Worm (Caenorhabditis elegans) whole organism, late embryonic: ENCODE data around the gene Y11D7A.10.

Source experiments
- C38D4.7 ChIP-seq: fragments of 200-800 bp; sonication (Bioruptor generic); optimal IDR thresholded peaks from 2 replicates; lab custom pipeline; 2018; ENCODE audit warnings: mild to moderate bottlenecking, missing genetic modification characterization, moderate library complexity, missing compliant biosample characterization
- F13H6.1 ChIP-seq: sonication (generic microtip); optimal IDR thresholded peaks from 2 replicates; lab custom pipeline; 2016; ENCODE audit warnings: missing genetic modification characterization, missing compliant biosample characterization
- K02D7.2 ChIP-seq: sonication (generic microtip); optimal IDR thresholded peaks from 2 replicates; lab custom pipeline; 2017; ENCODE audit warnings: mild to moderate bottlenecking, missing genetic modification characterization, missing compliant biosample characterization
- K09A11.1 ChIP-seq: sonication (generic microtip); optimal IDR thresholded peaks from 2 replicates; lab custom pipeline; 2017; ENCODE audit warnings: antibody characterized with exemption, mild to moderate bottlenecking, missing genetic modification characterization, missing compliant biosample characterization; ENCODE audit not compliant: insufficient read depth
- T23F11.4 ChIP-seq: fragments of 200-800 bp; sonication (Bioruptor generic); optimal IDR thresholded peaks from 2 replicates; lab custom pipeline; 2018; ENCODE audit warnings: mild to moderate bottlenecking, missing genetic modification characterization, missing compliant biosample characterization
- Y22D7AL.16 ChIP-seq: sonication (generic microtip); optimal IDR thresholded peaks from 2 replicates; lab custom pipeline; 2016; ENCODE audit warnings: missing genetic modification characterization, missing compliant biosample characterization
- ama-1 ChIP-seq: fragments of 150-350 bp; optimal IDR thresholded peaks from 2 replicates; lab custom pipeline; 2014
- ceh-18 ChIP-seq: sonication (generic microtip); optimal IDR thresholded peaks from 2 replicates; lab custom pipeline; 2016; ENCODE audit warnings: missing genetic modification characterization, missing compliant biosample characterization
- ceh-19 ChIP-seq: fragments of 200-800 bp; sonication (Bioruptor generic); optimal IDR thresholded peaks from 2 replicates; lab custom pipeline; 2018; ENCODE audit warnings: mild to moderate bottlenecking, missing genetic modification characterization, missing compliant biosample characterization
- ceh-2 ChIP-seq: sonication (generic microtip); optimal IDR thresholded peaks from 2 replicates; lab custom pipeline; 2016; ENCODE audit warnings: missing genotype, missing genetic modification characterization, missing compliant biosample characterization
- ceh-22 ChIP-seq: sonication (generic microtip); optimal IDR thresholded peaks from 2 replicates; lab custom pipeline; 2017; ENCODE audit warnings: missing biosample characterization, missing genetic modification characterization
- ceh-30 ChIP-seq: fragments of 150-350 bp; optimal IDR thresholded peaks from 2 replicates; lab custom pipeline; 2014; ENCODE audit warnings: missing biosample characterization, missing genetic modification characterization
- ceh-31 ChIP-seq: sonication (generic microtip); optimal IDR thresholded peaks from 2 replicates; lab custom pipeline; 2016; ENCODE audit warnings: missing genetic modification characterization, missing compliant biosample characterization
- ceh-34 ChIP-seq: sonication (generic microtip); optimal IDR thresholded peaks from 2 replicates; lab custom pipeline; 2016; ENCODE audit warnings: mild to moderate bottlenecking, missing genetic modification characterization, missing compliant biosample characterization
- ceh-6 ChIP-seq: fragments of 200-800 bp; sonication (Bioruptor generic); optimal IDR thresholded peaks from 2 replicates; lab custom pipeline; 2018; ENCODE audit warnings: mild to moderate bottlenecking, missing genetic modification characterization, missing compliant biosample characterization
- ceh-9 ChIP-seq: sonication (generic microtip); optimal IDR thresholded peaks from 2 replicates; lab custom pipeline; 2016; ENCODE audit warnings: mild to moderate bottlenecking, missing genetic modification characterization, inconsistent platforms, missing compliant biosample characterization
- dve-1 ChIP-seq: sonication (generic microtip); optimal IDR thresholded peaks from 2 replicates; lab custom pipeline; 2017; ENCODE audit warnings: antibody characterized with exemption, mild to moderate bottlenecking, missing genetic modification characterization, missing compliant biosample characterization
- elt-2 ChIP-seq: sonication (generic microtip); optimal IDR thresholded peaks from 2 replicates; lab custom pipeline; 2016; ENCODE audit warnings: missing genetic modification reagents, missing genetic modification characterization, missing compliant biosample characterization
- eyg-1 ChIP-seq: sonication (generic microtip); optimal IDR thresholded peaks from 2 replicates; lab custom pipeline; 2016; ENCODE audit warnings: missing genotype, missing genetic modification characterization, missing compliant biosample characterization
- fax-1 ChIP-seq: sonication (generic microtip); optimal IDR thresholded peaks from 2 replicates; lab custom pipeline; 2016; ENCODE audit warnings: missing genotype, missing genetic modification characterization, missing compliant biosample characterization
- fkh-6 ChIP-seq: sonication (generic microtip); optimal IDR thresholded peaks from 2 replicates; lab custom pipeline; 2016; ENCODE audit warnings: missing genetic modification characterization, missing compliant biosample characterization
- gmeb-2 ChIP-seq: sonication (generic microtip); optimal IDR thresholded peaks from 2 replicates; lab custom pipeline; 2016; ENCODE audit warnings: missing genetic modification characterization, inconsistent platforms, missing compliant biosample characterization
- hlh-15 ChIP-seq: sonication (generic microtip); optimal IDR thresholded peaks from 2 replicates; lab custom pipeline; 2016; ENCODE audit warnings: missing genetic modification characterization, missing compliant biosample characterization
- hlh-30 ChIP-seq: sonication (generic microtip); optimal IDR thresholded peaks from 2 replicates; lab custom pipeline; 2017; ENCODE audit warnings: antibody characterized with exemption, missing genetic modification characterization, missing compliant biosample characterization; ENCODE audit not compliant: insufficient read depth
- hlh-6 ChIP-seq: sonication (generic microtip); optimal IDR thresholded peaks from 2 replicates; lab custom pipeline; 2016; ENCODE audit warnings: missing genotype, missing genetic modification characterization, missing compliant biosample characterization
- hlh-8 ChIP-seq: sonication (generic microtip); optimal IDR thresholded peaks from 2 replicates; lab custom pipeline; 2016; ENCODE audit warnings: missing genotype, missing genetic modification characterization, missing compliant biosample characterization
- lim-6 ChIP-seq: sonication (generic microtip); optimal IDR thresholded peaks from 2 replicates; lab custom pipeline; 2016; ENCODE audit warnings: missing genetic modification characterization, missing compliant biosample characterization
- lin-11 ChIP-seq: fragments of 200-800 bp; sonication (Bioruptor generic); optimal IDR thresholded peaks from 2 replicates; lab custom pipeline; 2018; ENCODE audit warnings: mild to moderate bottlenecking, missing genetic modification characterization, missing compliant biosample characterization
- madf-2 ChIP-seq: sonication (generic microtip); optimal IDR thresholded peaks from 2 replicates; lab custom pipeline; 2017; ENCODE audit warnings: missing genetic modification characterization, missing compliant biosample characterization
- mec-3 ChIP-seq: sonication (generic microtip); optimal IDR thresholded peaks from 2 replicates; lab custom pipeline; 2016; ENCODE audit warnings: borderline replicate concordance, missing genetic modification characterization, missing compliant biosample characterization
- nhr-11 ChIP-seq: fragments of 150-350 bp; optimal IDR thresholded peaks from 2 replicates; lab custom pipeline; 2014; ENCODE audit warnings: missing biosample characterization, missing genetic modification characterization
- nhr-232 ChIP-seq: sonication (generic microtip); optimal IDR thresholded peaks from 2 replicates; lab custom pipeline; 2016; ENCODE audit warnings: missing genetic modification characterization, missing compliant biosample characterization
- odd-2 ChIP-seq: sonication (generic microtip); optimal IDR thresholded peaks from 2 replicates; lab custom pipeline; 2017; ENCODE audit warnings: antibody characterized with exemption, mild to moderate bottlenecking, missing genetic modification characterization, missing compliant biosample characterization
- pag-3 ChIP-seq: sonication (generic microtip); optimal IDR thresholded peaks from 2 replicates; lab custom pipeline; 2016; ENCODE audit warnings: missing compliant biosample characterization, missing genetic modification characterization, borderline replicate concordance
- pat-9 ChIP-seq: fragments of 200-800 bp; sonication (Bioruptor generic); optimal IDR thresholded peaks from 2 replicates; lab custom pipeline; 2018; ENCODE audit warnings: mild to moderate bottlenecking, missing genetic modification characterization, moderate library complexity, missing compliant biosample characterization
- pax-1 ChIP-seq: fragments of 150-350 bp; optimal IDR thresholded peaks from 2 replicates; lab custom pipeline; 2014; ENCODE audit warnings: missing biosample characterization, missing genetic modification characterization
- pqm-1 ChIP-seq: sonication (generic microtip); optimal IDR thresholded peaks from 2 replicates; lab custom pipeline; 2016; ENCODE audit warnings: missing genetic modification characterization, missing compliant biosample characterization
- pros-1 ChIP-seq: fragments of 150-350 bp; optimal IDR thresholded peaks from 2 replicates; lab custom pipeline; 2014; ENCODE audit warnings: missing biosample characterization, missing genetic modification reagents, missing genetic modification characterization
- rnt-1 ChIP-seq: sonication (generic microtip); optimal IDR thresholded peaks from 2 replicates; lab custom pipeline; 2016; ENCODE audit warnings: missing genetic modification characterization, missing compliant biosample characterization
- syd-9 ChIP-seq: sonication (generic microtip); optimal IDR thresholded peaks from 2 replicates; lab custom pipeline; 2016; ENCODE audit warnings: mild to moderate bottlenecking, missing genetic modification characterization, moderate library complexity, missing compliant biosample characterization
- tbx-2 ChIP-seq: sonication (generic microtip); optimal IDR thresholded peaks from 2 replicates; lab custom pipeline; 2016; ENCODE audit warnings: missing genetic modification characterization, missing compliant biosample characterization
- tbx-7 ChIP-seq: sonication (generic microtip); optimal IDR thresholded peaks from 2 replicates; lab custom pipeline; 2016; ENCODE audit warnings: missing genotype, missing genetic modification characterization, missing compliant biosample characterization
- ttx-3 ChIP-seq: sonication (generic microtip); optimal IDR thresholded peaks from 2 replicates; lab custom pipeline; 2016; ENCODE audit warnings: missing genetic modification reagents, missing genetic modification characterization, missing compliant biosample characterization
- unc-3 ChIP-seq, 2 experiments: fragments of 200-800 bp in 1 of 2; sonication (Bioruptor generic) in 1 of 2; sonication (generic microtip) in 1 of 2; conservative IDR thresholded peaks in 1 of 2; optimal IDR thresholded peaks in 1 of 2; 2 replicates each; pipeline versions ENCODE4 v1.3.6 to Lab custom; 2016 to 2022; ENCODE audit warnings: missing compliant biosample characterization in 2 of 2, missing genetic modification characterization in 2 of 2, missing genetic modification reagents in 1 of 2
- unc-42 ChIP-seq: sonication (generic microtip); optimal IDR thresholded peaks from 2 replicates; lab custom pipeline; 2016; ENCODE audit warnings: missing genotype, missing genetic modification characterization, missing compliant biosample characterization
- unc-55 ChIP-seq: sonication (generic microtip); optimal IDR thresholded peaks from 2 replicates; lab custom pipeline; 2017; ENCODE audit warnings: missing biosample characterization, missing genetic modification reagents, missing genetic modification characterization
- unc-86 ChIP-seq: sonication (generic microtip); optimal IDR thresholded peaks from 2 replicates; lab custom pipeline; 2016; ENCODE audit warnings: missing genetic modification characterization, missing compliant biosample characterization
- zip-5 ChIP-seq: sonication (generic microtip); optimal IDR thresholded peaks from 2 replicates; lab custom pipeline; 2016; ENCODE audit warnings: missing genetic modification characterization, missing compliant biosample characterization

Y11D7A.10 gene

DNA sequence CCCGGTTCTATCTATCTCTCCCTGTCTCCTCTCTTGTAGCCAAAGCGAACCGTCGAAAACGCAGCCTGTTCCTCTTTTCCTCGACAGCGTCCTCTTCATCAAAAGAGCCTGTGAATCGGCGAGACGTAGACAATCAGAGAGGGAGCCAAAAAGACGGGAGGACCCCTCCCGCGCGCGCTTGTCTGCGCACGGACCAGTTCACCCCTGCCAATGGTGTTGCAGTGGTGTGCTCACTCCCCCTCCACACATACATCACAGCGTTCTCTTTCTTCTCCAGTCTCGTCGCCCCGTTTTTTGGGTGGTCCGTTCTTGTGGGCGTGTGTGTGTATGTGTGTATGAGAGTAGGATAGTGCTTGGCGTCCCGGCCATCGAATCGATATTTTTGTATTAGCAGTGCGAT lies 9.3 kb upstream of the Y11D7A.10 start (continued):
- TF ChIP-seq gmeb-2 (tag; lab: Kevin White, UChicago) (no peak), ceh-2 (tag; lab: Kevin White, UChicago) (peak; percentile 19), fax-1 (tag; lab: Kevin White, UChicago) (no peak), ceh-31 (tag; lab: Kevin White, UChicago) (peak; percentile 46), nhr-11 (tag; lab: Kevin White, UChicago) (no peak), hlh-15 (no peak), ceh-6 (GFP tag; lab: Kevin White, UChicago) (no peak), pqm-1 (tag; lab: Kevin White, UChicago) (no peak), K09A11.1 (tag; lab: Kevin White, UChicago) (no peak), elt-2 (peak; percentile 34), ceh-9 (tag; lab: Kevin White, UChicago) (peak; percentile 20), eyg-1 (tag; lab: Kevin White, UChicago) (peak; percentile 59), ceh-18 (tag; lab: Kevin White, UChicago) (no peak), ceh-19 (GFP tag; lab: Kevin White, UChicago) (no peak), F13H6.1 (no peak), pros-1 (no peak), unc-42 (no peak), odd-2 (tag; lab: Kevin White, UChicago) (no peak), K02D7.2 (no peak), pag-3 (no peak), lim-6 (no peak), hlh-6 (tag; lab: Kevin White, UChicago) (peak; percentile 54), unc-55 (no peak), syd-9 (tag; lab: Kevin White, UChicago) (peak; percentile 4), tbx-2 (tag; lab: Kevin White, UChicago) (peak; percentile 68), fkh-6 (no peak), ceh-30 (tag; lab: Kevin White, UChicago) (no peak), T23F11.4 (GFP tag; lab: Kevin White, UChicago) (peak; percentile 19), ceh-34 (peak; percentile 59), pat-9 (tag; lab: Kevin White, UChicago) (no peak), pax-1 (no peak), lin-11 (no peak), ama-1 (lab: Kevin White, UChicago) (no peak), hlh-30 (tag; lab: Kevin White, UChicago) (no peak), nhr-232 (tag; lab: Kevin White, UChicago) (no peak), rnt-1 (peak; percentile 1), unc-86 (tag; lab: Kevin White, UChicago) (no peak), mec-3 (tag; lab: Kevin White, UChicago) (no peak), C38D4.7 (GFP tag; lab: Kevin White, UChicago) (no peak), ceh-22 (tag; lab: Kevin White, UChicago) (no peak), Y22D7AL.16 (tag; lab: Kevin White, UChicago) (no peak), dve-1 (tag; lab: Kevin White, UChicago) (no peak), tbx-7 (tag; lab: Kevin White, UChicago) (no peak), unc-3 (GFP tag; conservative IDR thresholded peaks at IDR 0.05; lab: Robert Waterston, UW) (no peak), unc-3 (tag; optimal IDR thresholded peaks at IDR 0.05; lab: Kevin White, UChicago) (no peak), zip-5 (tag; lab: Kevin White, UChicago) (no peak), hlh-8 (tag; lab: Kevin White, UChicago) (no peak), madf-2 (tag; lab: Kevin White, UChicago) (no peak), ttx-3 (tag; lab: Kevin White, UChicago) (no peak)
